Worm (Caenorhabditis elegans) whole organism, L3 larva: ENCODE results near the gene F56D6.9.

ENCODE experiments used
- ZK546.5 ChIP-seq: sonication (generic microtip); optimal IDR thresholded peaks from 2 replicates; lab custom pipeline; 2017; ENCODE audit warnings: missing biosample characterization, missing genetic modification characterization
- ama-1 ChIP-seq: fragments of 150-350 bp; optimal IDR thresholded peaks from 2 replicates; lab custom pipeline; 2018
- ceh-16 ChIP-seq: sonication (generic microtip); optimal IDR thresholded peaks from 2 replicates; lab custom pipeline; 2017; ENCODE audit warnings: missing biosample characterization, missing genetic modification characterization
- fkh-2 ChIP-seq: fragments of 150-350 bp; optimal IDR thresholded peaks from 2 replicates; lab custom pipeline; 2014; ENCODE audit warnings: missing biosample characterization, missing genetic modification reagents, missing genetic modification characterization
- lin-39 ChIP-seq: fragments of 150-350 bp; optimal IDR thresholded peaks from 2 replicates; lab custom pipeline; 2018; ENCODE audit warnings: missing biosample characterization, missing genetic modification reagents, missing genetic modification characterization
- nhr-77 ChIP-seq: fragments of 150-350 bp; optimal IDR thresholded peaks from 2 replicates; lab custom pipeline; 2014; ENCODE audit warnings: missing biosample characterization, missing genetic modification characterization
- skn-1 ChIP-seq: fragments of 150-350 bp; optimal IDR thresholded peaks from 2 replicates; lab custom pipeline; 2014; ENCODE audit warnings: missing biosample characterization, missing genetic modification characterization
- snpc-4 ChIP-seq: fragments of 150-350 bp; optimal IDR thresholded peaks from 2 replicates; lab custom pipeline; 2014; ENCODE audit warnings: missing biosample characterization, missing genetic modification characterization
- unc-39 ChIP-seq: sonication (generic microtip); optimal IDR thresholded peaks from 4 replicates; lab custom pipeline; 2017; ENCODE audit warnings: missing biosample characterization, missing genetic modification characterization
- unc-62 ChIP-seq: fragments of 150-350 bp; sonication (generic microtip); optimal IDR thresholded peaks from 4 replicates; lab custom pipeline; 2014; ENCODE audit warnings: missing biosample characterization, missing genetic modification reagents, missing genetic modification characterization
- zag-1 ChIP-seq: fragments of 150-350 bp; optimal IDR thresholded peaks from 2 replicates; lab custom pipeline; 2014; ENCODE audit warnings: missing biosample characterization, missing genetic modification characterization

DNA sequence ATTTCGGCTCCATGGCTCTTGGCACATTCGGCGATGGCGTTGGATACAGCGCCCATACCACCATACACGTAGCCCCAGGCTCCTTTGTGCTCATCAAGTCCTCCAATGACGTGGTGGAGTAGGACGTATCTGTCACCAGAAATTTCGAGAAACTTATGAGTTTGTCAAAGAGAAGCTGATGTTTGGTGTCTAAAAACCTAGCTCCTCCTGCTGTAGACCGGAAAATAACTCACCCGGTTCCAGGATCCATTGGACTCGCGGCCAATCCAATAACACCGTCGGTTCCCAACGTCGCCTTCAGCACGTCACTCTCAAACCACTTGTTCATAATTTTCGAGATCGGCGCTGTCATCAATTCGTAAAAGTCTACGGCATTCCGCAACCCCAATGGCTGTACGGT is 15.2 kb upstream of the F56D6.9 start:
- no peak for TF ChIP-seq ceh-16
- no peak for TF ChIP-seq nhr-77 (tag; lab: Kevin White, UChicago)
- TF ChIP-seq ama-1 = no peak
- no peak for TF ChIP-seq ZK546.5 (tag; lab: Kevin White, UChicago)
- no peak for TF ChIP-seq snpc-4 (tag; lab: Kevin White, UChicago)
- TF ChIP-seq skn-1 (tag; lab: Kevin White, UChicago) = no peak
- TF ChIP-seq zag-1 = no peak
- TF ChIP-seq fkh-2 (tag; lab: Kevin White, UChicago) = no peak
- TF ChIP-seq unc-62 (GFP tag; lab: Kevin White, UChicago) = no peak
- no peak for TF ChIP-seq lin-39 (tag; lab: Kevin White, UChicago)
- no peak for TF ChIP-seq unc-39 (tag; lab: Kevin White, UChicago)
